Fruit fly (Drosophila melanogaster): ENCODE results near the gene CG6055.
A peak's percentile ranks its signal among the peaks of the same experiment; 100 is the strongest.

The CG6055 gene

dm6 chr2L:7436492-7437324, 29.6 kb upstream of the CG6055 start:
- TF ChIP-seq CG34367 (tag; optimal IDR thresholded peaks at IDR 0.05), result peak; percentile 20
- TF ChIP-seq CG13204 (GFP tag; optimal IDR thresholded peaks at IDR 0.05), result no peak
- no peak for TF ChIP-seq CG15710 (tag; optimal IDR thresholded peaks at IDR 0.05)
- no peak for TF ChIP-seq rn (GFP tag; IDR thresholded peaks at IDR 0.05)
- TF ChIP-seq Pif1A (GFP tag; optimal IDR thresholded peaks at IDR 0.05), result no peak
- TF ChIP-seq gl (tag; optimal IDR thresholded peaks at IDR 0.05), result no peak
- TF ChIP-seq CG9948 (tag; optimal IDR thresholded peaks at IDR 0.05), result no peak
- TF ChIP-seq Snoo (tag; optimal IDR thresholded peaks at IDR 0.05), result no peak
- TF ChIP-seq EcR (GFP tag; optimal IDR thresholded peaks at IDR 0.05), result no peak
- peak; percentile 67 for TF ChIP-seq CG4496 (GFP tag; IDR thresholded peaks at IDR 0.05)
- peak; percentile 35; the same call in 1 of the 2 replicates for TF ChIP-seq CG12605 (GFP tag; IDR thresholded peaks at IDR 0.05)
- no peak for TF ChIP-seq D1 (tag; optimal IDR thresholded peaks at IDR 0.05)
- TF ChIP-seq CG14655 (GFP tag; optimal IDR thresholded peaks at IDR 0.05), result peak; percentile 18
- no peak for TF ChIP-seq CG8159 (tag; optimal IDR thresholded peaks at IDR 0.05)
- no peak for TF ChIP-seq CG8301 (tag; optimal IDR thresholded peaks at IDR 0.05)
- TF ChIP-seq Pif1B (GFP tag; optimal IDR thresholded peaks at IDR 0.05), result no peak
- peak; percentile 48 for TF ChIP-seq Ets98B (GFP tag; IDR thresholded peaks at IDR 0.05)
- no peak for TF ChIP-seq CG10348 (GFP tag; IDR thresholded peaks at IDR 0.05)
- no peak for TF ChIP-seq fd96Ca (GFP tag; IDR thresholded peaks at IDR 0.05)

- TF ChIP-seq CG12605 (GFP tag; IDR thresholded peaks at IDR 0.05) (peak; percentile 34; the same call in 1 of the 2 replicates), gl (tag; optimal IDR thresholded peaks at IDR 0.05) (no peak), Ets98B (GFP tag; IDR thresholded peaks at IDR 0.05) (peak; percentile 62; the same call in 1 of the 2 replicates), CG8159 (tag; optimal IDR thresholded peaks at IDR 0.05) (peak; percentile 5)
These were observed 29.0 kb upstream of the CG6055 start, which contains the start of gene CG5973 for dm6 chr2L:7437325-7437707. TSS of gene CG5973 (plus strand) at chr2L:7437492.

- no peak for TF ChIP-seq gl (tag; optimal IDR thresholded peaks at IDR 0.05)
- 0 out of 3 replicates have a peak, but pooled peaks have one; percentile 39 for TF ChIP-seq CG4496 (GFP tag; IDR thresholded peaks at IDR 0.05)
- TF ChIP-seq Ets98B (GFP tag; IDR thresholded peaks at IDR 0.05), result 0 out of 2 replicates have a peak, but pooled peaks have one; percentile 23
- TF ChIP-seq EcR (GFP tag; optimal IDR thresholded peaks at IDR 0.05), result no peak
- TF ChIP-seq CG17806 (tag; optimal IDR thresholded peaks at IDR 0.05), result no peak
- no peak for TF ChIP-seq Pif1B (GFP tag; optimal IDR thresholded peaks at IDR 0.05)
- TF ChIP-seq CG10348 (GFP tag; IDR thresholded peaks at IDR 0.05), result no peak
- no peak for TF ChIP-seq Pif1A (GFP tag; optimal IDR thresholded peaks at IDR 0.05)
- no peak for TF ChIP-seq fd96Ca (GFP tag; IDR thresholded peaks at IDR 0.05)
- TF ChIP-seq CG9948 (tag; optimal IDR thresholded peaks at IDR 0.05), result no peak
- TF ChIP-seq CG13204 (GFP tag; optimal IDR thresholded peaks at IDR 0.05), result no peak
- no peak for TF ChIP-seq CG32121 (GFP tag; IDR thresholded peaks at IDR 0.05)
These were observed 27.8 kb upstream of the CG6055 start for dm6 chr2L:7438505-7438904.

dm6 chr2L:7440458-7441018, 25.8 kb upstream of the CG6055 start:
- TF ChIP-seq CG4496 (GFP tag; IDR thresholded peaks at IDR 0.05) (no peak), CG8159 (tag; optimal IDR thresholded peaks at IDR 0.05) (no peak), CG15710 (tag; optimal IDR thresholded peaks at IDR 0.05) (no peak), Pif1B (GFP tag; optimal IDR thresholded peaks at IDR 0.05) (no peak), Snoo (tag; optimal IDR thresholded peaks at IDR 0.05) (no peak)

- TF ChIP-seq gl (tag; optimal IDR thresholded peaks at IDR 0.05) (no peak), CG32121 (GFP tag; IDR thresholded peaks at IDR 0.05) (no peak), CG17806 (tag; optimal IDR thresholded peaks at IDR 0.05) (no peak), CG8301 (tag; optimal IDR thresholded peaks at IDR 0.05) (no peak), CG10348 (GFP tag; IDR thresholded peaks at IDR 0.05) (no peak)
These were observed 24.2 kb upstream of the CG6055 start for dm6 chr2L:7442106-7442505.

- TF ChIP-seq gl (tag; optimal IDR thresholded peaks at IDR 0.05) (no peak), CG4496 (GFP tag; IDR thresholded peaks at IDR 0.05) (no peak), CG10348 (GFP tag; IDR thresholded peaks at IDR 0.05) (no peak), rn (GFP tag; IDR thresholded peaks at IDR 0.05) (no peak), CG15710 (tag; optimal IDR thresholded peaks at IDR 0.05) (no peak), CG8159 (tag; optimal IDR thresholded peaks at IDR 0.05) (no peak), fd96Ca (GFP tag; IDR thresholded peaks at IDR 0.05) (no peak), CG8301 (tag; optimal IDR thresholded peaks at IDR 0.05) (no peak), CG34367 (tag; optimal IDR thresholded peaks at IDR 0.05) (no peak), Pif1B (GFP tag; optimal IDR thresholded peaks at IDR 0.05) (no peak), D1 (tag; optimal IDR thresholded peaks at IDR 0.05) (no peak)
These were observed 23.4 kb upstream of the CG6055 start for dm6 chr2L:7442929-7443328.

dm6 chr2L:7447820-7448219, 18.5 kb upstream of the CG6055 start:
- TF ChIP-seq CG9948 (tag; optimal IDR thresholded peaks at IDR 0.05), result no peak
- TF ChIP-seq D1 (tag; optimal IDR thresholded peaks at IDR 0.05), result peak; percentile 12
